Worm (Caenorhabditis elegans) whole organism, midembryonic: Measurements from ENCODE around the gene D1022.2.

Source experiments
- T22C8.4 ChIP-seq: fragments of 200-800 bp; sonication (Bioruptor generic); IDR thresholded peaks from 2 replicates; pipeline ENCODE4 v1.3.6; 2022; ENCODE audit warnings: missing genetic modification characterization, missing compliant biosample characterization
- cog-1 ChIP-seq: sonication (generic microtip); optimal IDR thresholded peaks from 2 replicates; lab custom pipeline; 2016; ENCODE audit warnings: missing genetic modification characterization, missing compliant biosample characterization
- flt-1 ChIP-seq: fragments of 200-800 bp; sonication (Bioruptor generic); IDR thresholded peaks from 2 replicates; pipeline ENCODE4 v1.3.6; 2022; ENCODE audit warnings: missing genetic modification characterization, missing compliant biosample characterization
- klf-2 ChIP-seq: fragments of 200-800 bp; sonication (Bioruptor generic); conservative IDR thresholded peaks from 2 replicates; pipeline ENCODE4 v1.3.6; 2022; ENCODE audit warnings: missing genetic modification reagents, missing genetic modification characterization, missing compliant biosample characterization
- med-1 ChIP-seq: sonication (generic microtip); optimal IDR thresholded peaks from 2 replicates; lab custom pipeline; 2017; ENCODE audit warnings: missing genetic modification characterization, mild to moderate bottlenecking, missing compliant biosample characterization, antibody characterized with exemption, missing genetic modification reagents; ENCODE audit not compliant: insufficient read depth
- ref-1 ChIP-seq: fragments of 200-800 bp; sonication (Bioruptor generic); conservative IDR thresholded peaks from 2 replicates; pipeline ENCODE4 v1.3.6; 2022; ENCODE audit warnings: missing genetic modification reagents, missing genetic modification characterization, missing compliant biosample characterization
- tab-1 ChIP-seq: fragments of 200-800 bp; sonication (Bioruptor generic); IDR thresholded peaks from 2 replicates; pipeline ENCODE4 v1.3.6; 2022; ENCODE audit warnings: missing genetic modification characterization, missing compliant biosample characterization
- ztf-23 ChIP-seq: fragments of 200-800 bp; sonication (Bioruptor generic); IDR thresholded peaks from 2 replicates; pipeline ENCODE4 v1.3.6; 2022; ENCODE audit warnings: missing genetic modification reagents, missing genetic modification characterization, missing compliant biosample characterization
- ztf-29 ChIP-seq: fragments of 200-800 bp; sonication (Bioruptor generic); IDR thresholded peaks from 2 replicates; pipeline ENCODE4 v1.3.6; 2022; ENCODE audit warnings: missing genetic modification reagents, missing genetic modification characterization, missing compliant biosample characterization

Gene D1022.2

DNA sequence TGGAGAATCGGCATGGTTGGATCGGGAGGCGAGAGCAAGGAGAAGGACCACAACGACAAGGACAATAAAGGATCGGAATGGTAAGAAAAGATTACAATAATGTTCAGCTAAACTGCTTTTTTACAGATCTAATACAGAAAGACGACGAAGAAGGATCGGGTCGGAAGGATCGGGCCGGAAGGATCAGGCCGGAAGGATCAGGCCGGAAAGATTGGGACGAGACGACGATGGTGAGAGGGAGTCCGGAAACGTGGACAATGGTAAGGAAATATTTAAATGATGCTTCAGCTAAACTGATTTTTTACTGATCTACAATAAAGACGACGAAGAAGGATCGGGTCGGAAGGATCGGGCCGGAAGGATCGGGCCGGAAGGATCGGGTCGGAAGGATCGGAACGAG is 12.6 kb upstream of the D1022.2 start:
- TF ChIP-seq klf-2 (0 out of 2 replicates have a peak, but pooled peaks have one; percentile 49), flt-1 (GFP tag; lab: Robert Waterston, UW) (0 out of 2 replicates have a peak, but pooled peaks have one; percentile 11)

DNA sequence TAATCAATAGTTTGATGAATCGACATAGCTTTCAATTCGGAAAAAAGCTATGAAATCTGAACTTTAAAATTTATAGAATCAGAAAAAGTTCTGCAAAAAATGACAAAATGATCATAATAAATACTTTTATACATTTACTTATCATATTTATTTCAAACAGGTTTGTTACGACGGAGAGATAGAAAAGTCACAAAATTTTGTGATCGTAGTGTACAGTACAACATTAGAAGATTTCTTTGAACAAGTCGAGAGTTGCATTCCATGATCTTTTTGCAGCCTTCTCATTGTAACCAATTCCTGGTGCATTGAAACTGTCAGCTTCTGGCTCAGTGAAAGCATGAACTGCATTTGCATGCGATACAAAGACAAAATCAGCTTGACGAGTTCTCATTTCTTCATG is 3.1 kb upstream of the D1022.2 start, which contains the start of gene D1022.3:
D1022.3 (minus strand) TSS at position 101 of the 400 bp plus-strand sequence.
- TF ChIP-seq ztf-23 (GFP tag; lab: Robert Waterston, UW) (no peak), ztf-29 (GFP tag; lab: Robert Waterston, UW) (no peak), med-1 (GFP tag; lab: Kevin White, UChicago) (no peak), cog-1 (tag; lab: Kevin White, UChicago) (no peak), flt-1 (GFP tag; lab: Robert Waterston, UW) (no peak), tab-1 (GFP tag; lab: Robert Waterston, UW) (no peak), T22C8.4 (GFP tag; lab: Robert Waterston, UW) (no peak), klf-2 (no peak), ref-1 (GFP tag; lab: Robert Waterston, UW) (no peak)

DNA sequence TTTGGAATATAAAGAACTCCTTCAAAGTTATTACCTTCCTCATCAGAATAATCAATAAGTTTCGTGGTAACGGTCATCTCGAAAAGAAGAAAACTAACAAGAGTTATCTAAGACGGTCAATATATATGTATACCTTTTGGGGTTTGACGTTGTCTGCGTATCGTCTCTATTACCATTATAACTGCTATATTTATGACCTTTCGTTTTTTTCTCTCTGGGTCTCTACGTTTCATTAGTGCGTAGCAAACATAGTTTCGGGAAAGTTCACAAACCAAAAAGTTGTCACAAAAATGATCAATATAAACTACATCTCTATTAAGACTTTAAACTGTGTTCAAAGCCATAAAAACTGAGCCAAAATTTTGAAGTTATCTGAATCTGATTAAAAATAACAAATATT is 2.1 kb upstream of the D1022.2 start, which contains the start of gene D1022.4:
D1022.4 (minus strand) TSS at position 83 of the 400 bp plus-strand sequence.
- no peak for TF ChIP-seq cog-1 (tag; lab: Kevin White, UChicago)
- TF ChIP-seq med-1 (GFP tag; lab: Kevin White, UChicago), result no peak
- TF ChIP-seq ztf-23 (GFP tag; lab: Robert Waterston, UW), result no peak
- TF ChIP-seq tab-1 (GFP tag; lab: Robert Waterston, UW), result no peak
- no peak for TF ChIP-seq klf-2
- no peak for TF ChIP-seq flt-1 (GFP tag; lab: Robert Waterston, UW)
- no peak for TF ChIP-seq T22C8.4 (GFP tag; lab: Robert Waterston, UW)
- TF ChIP-seq ztf-29 (GFP tag; lab: Robert Waterston, UW), result no peak

DNA sequence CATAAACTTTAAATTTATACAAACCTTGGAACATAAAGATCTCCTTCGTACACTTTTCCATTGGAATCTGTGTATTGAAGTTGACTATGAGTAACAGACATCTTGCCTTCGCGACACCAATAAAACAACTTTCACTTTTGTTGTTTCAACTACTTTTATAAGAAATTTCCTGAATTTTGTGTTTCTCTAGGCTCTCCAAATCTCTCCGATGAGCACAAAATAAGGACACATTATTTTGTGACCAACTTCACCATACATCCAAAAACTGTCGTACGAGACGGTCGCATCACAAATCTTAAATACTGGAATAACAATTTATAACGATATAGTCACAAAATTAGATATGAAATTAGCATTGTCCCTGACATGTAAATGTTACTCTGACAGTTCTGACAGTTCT is 599 bp upstream of the D1022.2 start, which contains the start of gene D1022.5:
D1022.5 (minus strand) TSS at position 101 of the 400 bp plus-strand sequence.
- no peak for TF ChIP-seq klf-2
- no peak for TF ChIP-seq ztf-29 (GFP tag; lab: Robert Waterston, UW)
- no peak for TF ChIP-seq med-1 (GFP tag; lab: Kevin White, UChicago)
- TF ChIP-seq ref-1 (GFP tag; lab: Robert Waterston, UW), result no peak
- TF ChIP-seq tab-1 (GFP tag; lab: Robert Waterston, UW), result no peak
- TF ChIP-seq flt-1 (GFP tag; lab: Robert Waterston, UW), result no peak
- TF ChIP-seq ztf-23 (GFP tag; lab: Robert Waterston, UW), result no peak
- no peak for TF ChIP-seq cog-1 (tag; lab: Kevin White, UChicago)

DNA sequence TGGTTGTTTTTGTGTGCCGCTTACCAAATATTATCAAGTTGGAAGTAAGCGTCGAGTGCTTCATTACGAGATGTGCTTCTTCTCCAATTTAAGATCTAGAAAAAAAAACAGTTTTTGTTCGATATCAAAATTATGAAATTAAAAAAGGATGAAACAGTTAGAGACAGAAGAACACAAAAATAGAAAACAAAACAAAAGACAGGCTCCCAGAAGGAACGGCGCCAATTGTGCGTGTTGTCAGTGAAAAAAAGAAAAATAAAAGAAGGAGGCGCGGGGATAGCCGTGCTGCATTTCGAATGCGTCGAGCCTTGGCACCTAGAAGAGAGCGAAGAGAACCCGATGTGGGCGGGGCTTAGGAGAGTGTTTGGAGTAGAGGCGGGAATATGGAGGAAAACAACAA is 6.2 kb downstream of the D1022.2 start, which contains the start of gene sro-1:
sro-1 (minus strand) TSS at position 101 of the 400 bp plus-strand sequence.
- TF ChIP-seq klf-2 (no peak), T22C8.4 (GFP tag; lab: Robert Waterston, UW) (no peak), cog-1 (tag; lab: Kevin White, UChicago) (no peak), tab-1 (GFP tag; lab: Robert Waterston, UW) (no peak), ztf-29 (GFP tag; lab: Robert Waterston, UW) (no peak), ref-1 (GFP tag; lab: Robert Waterston, UW) (no peak), ztf-23 (GFP tag; lab: Robert Waterston, UW) (no peak)

DNA sequence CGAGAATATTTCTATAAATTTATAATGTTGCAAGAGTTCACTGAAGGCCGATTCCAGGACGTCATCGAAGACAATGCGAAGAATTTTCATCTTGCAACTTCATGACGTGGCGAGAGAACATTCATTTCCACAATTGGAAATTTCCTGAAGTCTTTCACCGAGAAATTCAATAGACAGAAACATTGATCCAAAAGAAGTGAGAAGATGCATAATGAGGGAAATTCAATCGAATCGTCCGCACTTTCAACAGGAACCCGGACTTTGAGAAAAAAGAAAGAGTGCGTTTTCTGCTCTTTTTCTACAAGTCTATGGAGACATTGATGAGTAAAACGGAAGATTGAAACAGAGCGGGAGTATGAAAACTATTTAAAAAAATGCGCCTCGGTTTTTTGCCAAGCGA is 10.0 kb downstream of the D1022.2 start:
- TF ChIP-seq ztf-29 (GFP tag; lab: Robert Waterston, UW) (no peak), T22C8.4 (GFP tag; lab: Robert Waterston, UW) (no peak), ref-1 (GFP tag; lab: Robert Waterston, UW) (no peak), tab-1 (GFP tag; lab: Robert Waterston, UW) (no peak), klf-2 (no peak), cog-1 (tag; lab: Kevin White, UChicago) (no peak), med-1 (GFP tag; lab: Kevin White, UChicago) (no peak), flt-1 (GFP tag; lab: Robert Waterston, UW) (no peak), ztf-23 (GFP tag; lab: Robert Waterston, UW) (no peak)

DNA sequence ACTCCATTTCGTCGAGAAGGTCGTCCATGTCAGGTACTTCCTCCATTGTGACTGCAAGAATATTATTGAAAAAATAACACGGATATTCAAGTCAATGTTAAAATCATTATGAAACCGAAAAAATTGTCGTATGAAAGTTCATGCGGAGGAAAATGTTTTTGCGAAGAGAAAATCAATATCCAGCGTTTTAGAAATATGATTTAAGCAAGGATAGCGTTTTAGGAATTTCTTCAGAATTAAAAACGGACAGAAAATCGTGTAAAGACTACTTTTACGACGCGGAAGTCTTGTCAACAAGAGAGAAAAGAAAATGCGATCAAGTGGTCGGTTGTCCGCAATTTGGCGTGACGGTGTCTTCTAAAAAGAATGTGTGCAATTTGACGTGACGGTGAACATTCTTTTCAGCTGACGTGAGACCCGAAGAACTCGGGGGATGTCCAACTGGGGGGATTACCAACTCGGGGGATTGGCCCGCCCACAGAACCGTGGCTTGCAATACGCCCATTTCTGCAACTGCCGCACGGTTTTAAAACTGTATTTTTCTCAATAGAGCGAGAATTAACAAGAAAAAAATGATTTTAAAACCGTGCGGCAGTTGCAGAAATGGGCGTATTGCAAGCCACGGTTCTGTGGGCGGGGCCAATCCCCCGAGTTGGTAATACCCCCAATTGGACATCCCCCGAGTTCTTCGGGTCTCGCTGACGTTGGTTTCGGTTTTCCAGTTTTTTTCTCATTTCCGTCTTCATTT is 19.4 kb downstream of the D1022.2 start, which contains the start of the genes aka-1 and ubc-6:
aka-1 (minus strand) TSS at position 51 of the 748 bp plus-strand sequence.
ubc-6 (plus strand) TSS at position 701 of the 748 bp plus-strand sequence.
- no peak; the same call in 1 of the 2 replicates for TF ChIP-seq ztf-29 (GFP tag; lab: Robert Waterston, UW)
- TF ChIP-seq klf-2, result peak; percentile 66
- TF ChIP-seq T22C8.4 (GFP tag; lab: Robert Waterston, UW), result peak; percentile 64
- TF ChIP-seq ztf-23 (GFP tag; lab: Robert Waterston, UW), result peak; percentile 80
- TF ChIP-seq ref-1 (GFP tag; lab: Robert Waterston, UW), result 0 out of 2 replicates have a peak, but pooled peaks have one; percentile 33
- peak; percentile 45 for TF ChIP-seq cog-1 (tag; lab: Kevin White, UChicago)
- TF ChIP-seq tab-1 (GFP tag; lab: Robert Waterston, UW), result peak; percentile 78; the same call in 1 of the 2 replicates
- TF ChIP-seq med-1 (GFP tag; lab: Kevin White, UChicago), result no peak
- TF ChIP-seq flt-1 (GFP tag; lab: Robert Waterston, UW), result peak; percentile 74

DNA sequence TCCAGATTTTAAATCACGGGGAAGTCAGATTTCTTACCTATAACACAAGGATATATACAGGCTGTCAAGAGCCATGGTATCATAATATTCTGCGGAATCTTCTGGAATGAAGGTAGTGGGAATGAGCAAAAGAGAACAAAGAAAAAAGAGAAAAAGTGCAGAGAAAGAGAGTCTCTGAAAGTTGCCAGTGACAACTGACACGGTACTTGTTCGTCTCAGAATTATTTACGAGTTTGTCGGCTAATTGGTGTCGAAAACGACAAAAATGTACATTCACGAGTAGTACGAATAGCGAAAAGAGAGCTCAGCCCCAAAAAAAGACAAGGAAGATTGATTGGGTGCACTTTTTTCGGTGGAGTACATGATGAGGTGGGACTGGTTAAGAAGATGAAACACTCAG is 23.7 kb downstream of the D1022.2 start, which contains the start of gene cah-2:
cah-2 (minus strand) TSS at position 101 of the 400 bp plus-strand sequence.
- TF ChIP-seq flt-1 (GFP tag; lab: Robert Waterston, UW), result no peak
- no peak for TF ChIP-seq cog-1 (tag; lab: Kevin White, UChicago)
- TF ChIP-seq ztf-23 (GFP tag; lab: Robert Waterston, UW), result no peak
- TF ChIP-seq klf-2, result no peak
- no peak for TF ChIP-seq tab-1 (GFP tag; lab: Robert Waterston, UW)
- TF ChIP-seq ref-1 (GFP tag; lab: Robert Waterston, UW), result no peak
- no peak for TF ChIP-seq ztf-29 (GFP tag; lab: Robert Waterston, UW)
- no peak for TF ChIP-seq med-1 (GFP tag; lab: Kevin White, UChicago)
- no peak for TF ChIP-seq T22C8.4 (GFP tag; lab: Robert Waterston, UW)
